Fruit fly (Drosophila melanogaster) whole organism, embryonic: ENCODE data around the gene CycG.
A peak's percentile ranks its signal among the peaks of the same experiment; 100 is the strongest.

Source experiments
- B-H2 ChIP-seq: fragments of 200-800 bp; sonication (Bioruptor generic); optimal IDR thresholded peaks from 2 replicates; lab custom pipeline; 2018; ENCODE audit warnings: missing biosample characterization, mild to moderate bottlenecking, missing genetic modification characterization
- CG1024 ChIP-seq: fragments of 200-800 bp; sonication (Bioruptor generic); IDR thresholded peaks from 2 replicates; pipeline ENCODE4 v1.3.6; 2022; ENCODE audit warnings: missing biosample characterization, missing genetic modification characterization
- CG10431 ChIP-seq: fragments of 200-800 bp; sonication (Bioruptor generic); optimal IDR thresholded peaks from 3 replicates; lab custom pipeline; 2018; ENCODE audit warnings: missing biosample characterization, mild to moderate bottlenecking, missing genetic modification characterization
- CG10654 ChIP-seq: fragments of 200-800 bp; sonication (Bioruptor generic); optimal IDR thresholded peaks from 2 replicates; lab custom pipeline; 2016; ENCODE audit warnings: missing biosample characterization, missing genetic modification characterization
- CG10959 ChIP-seq: fragments of 200-800 bp; sonication (Bioruptor generic); IDR thresholded peaks from 2 replicates; pipeline ENCODE4 v1.3.6; 2022; ENCODE audit warnings: missing biosample characterization, missing genetic modification characterization
- CG11247 ChIP-seq: fragments of 200-800 bp; sonication (Bioruptor generic); IDR thresholded peaks from 2 replicates; pipeline ENCODE4 v1.3.6; 2022; ENCODE audit warnings: missing biosample characterization, missing genetic modification characterization
- CG11695 ChIP-seq: fragments of 200-800 bp; sonication (Bioruptor generic); IDR thresholded peaks from 3 replicates; pipeline ENCODE4 v1.3.6; 2022; ENCODE audit warnings: missing biosample characterization, missing genetic modification characterization
- CG14050 ChIP-seq: fragments of 200-800 bp; sonication (Bioruptor generic); IDR thresholded peaks from 3 replicates; pipeline ENCODE4 v1.3.6; 2022; ENCODE audit warnings: missing biosample characterization, missing genetic modification characterization
- CG14965 ChIP-seq: fragments of 200-800 bp; sonication (Bioruptor generic); optimal IDR thresholded peaks from 2 replicates; lab custom pipeline; 2016; ENCODE audit warnings: missing biosample characterization, missing genetic modification characterization, borderline replicate concordance
- CG15514 ChIP-seq: fragments of 200-800 bp; sonication (Bioruptor generic); optimal IDR thresholded peaks from 3 replicates; lab custom pipeline; 2017; ENCODE audit warnings: missing biosample characterization, missing genetic modification characterization, mild to moderate bottlenecking, moderate library complexity, missing genetic modification reagents
- CG1792 ChIP-seq: fragments of 200-800 bp; sonication (Bioruptor generic); optimal IDR thresholded peaks from 2 replicates; lab custom pipeline; 2016; ENCODE audit warnings: missing biosample characterization, missing genetic modification characterization
- CG2129 ChIP-seq: fragments of 200-800 bp; sonication (Bioruptor generic); IDR thresholded peaks from 2 replicates; pipeline ENCODE4 v1.3.6; 2022; ENCODE audit warnings: missing biosample characterization, missing genetic modification characterization; ENCODE audit not compliant: partially characterized antibody
- CG33213 ChIP-seq: fragments of 200-800 bp; sonication (Bioruptor generic); optimal IDR thresholded peaks from 3 replicates; lab custom pipeline; 2016; ENCODE audit warnings: missing biosample characterization, missing genetic modification characterization
- CG34422 ChIP-seq: fragments of 200-800 bp; sonication (Bioruptor generic); IDR thresholded peaks from 3 replicates; pipeline ENCODE4 v1.3.6; 2022; ENCODE audit warnings: missing biosample characterization, missing genetic modification characterization
- CG6854 ChIP-seq: fragments of 200-800 bp; sonication (Bioruptor generic); optimal IDR thresholded peaks from 3 replicates; lab custom pipeline; 2017; ENCODE audit warnings: missing biosample characterization, mild to moderate bottlenecking, missing genetic modification characterization
- CG7745 ChIP-seq: fragments of 200-800 bp; sonication (Bioruptor generic); optimal IDR thresholded peaks from 2 replicates; lab custom pipeline; 2018; ENCODE audit warnings: missing biosample characterization, mild to moderate bottlenecking, missing genetic modification characterization, moderate library complexity
- CG9817 ChIP-seq: fragments of 200-800 bp; sonication (Bioruptor generic); optimal IDR thresholded peaks from 2 replicates; lab custom pipeline; 2018; ENCODE audit warnings: missing biosample characterization, mild to moderate bottlenecking, missing genetic modification characterization, moderate library complexity
- CTCF ChIP-seq: fragments of 200-800 bp; sonication (Bioruptor generic); optimal IDR thresholded peaks from 2 replicates; lab custom pipeline; 2017; ENCODE audit warnings: missing biosample characterization, mild to moderate bottlenecking, missing genetic modification characterization, moderate library complexity
- Fer1 ChIP-seq: fragments of 200-800 bp; sonication (Bioruptor generic); optimal IDR thresholded peaks from 2 replicates; lab custom pipeline; 2017; ENCODE audit warnings: missing biosample characterization, mild to moderate bottlenecking, missing genetic modification characterization
- H2.0 ChIP-seq: fragments of 200-800 bp; sonication (Bioruptor generic); IDR thresholded peaks from 2 replicates; pipeline ENCODE4 v1.3.6; 2022; ENCODE audit warnings: missing biosample characterization, missing genetic modification characterization
- HLH3B ChIP-seq: fragments of 200-800 bp; sonication (Bioruptor generic); IDR thresholded peaks from 2 replicates; pipeline ENCODE4 v1.3.6; 2022; ENCODE audit warnings: missing biosample characterization, missing genetic modification characterization
- HLHmδ ChIP-seq: fragments of 200-800 bp; sonication (Bioruptor generic); optimal IDR thresholded peaks from 2 replicates; lab custom pipeline; 2018; ENCODE audit warnings: missing biosample characterization, mild to moderate bottlenecking, missing genetic modification characterization, moderate library complexity
- Hr78 ChIP-seq, 2 experiments: fragments of 200-800 bp in 1 of 2; fragments of >200 bp in 1 of 2; sonication (Bioruptor generic) in 1 of 2; optimal IDR thresholded peaks; 2 replicates each; lab custom pipeline; 2017 to 2019; ENCODE audit warnings: missing biosample characterization in 2 of 2, missing genetic modification characterization in 2 of 2, mild to moderate bottlenecking in 1 of 2, moderate library complexity in 1 of 2
- NK7.1 ChIP-seq: fragments of 200-800 bp; sonication (Bioruptor generic); optimal IDR thresholded peaks from 3 replicates; lab custom pipeline; 2016; ENCODE audit warnings: missing biosample characterization, missing genetic modification characterization
- NfI ChIP-seq: fragments of 200-800 bp; sonication (Bioruptor generic); optimal IDR thresholded peaks from 3 replicates; lab custom pipeline; 2018; ENCODE audit warnings: missing biosample characterization, mild to moderate bottlenecking, missing genetic modification characterization, moderate library complexity
- Opbp ChIP-seq: fragments of 200-800 bp; sonication (Bioruptor generic); IDR thresholded peaks from 3 replicates; pipeline ENCODE4 v1.3.6; 2022; ENCODE audit warnings: missing biosample characterization, missing genetic modification characterization; ENCODE audit not compliant: partially characterized antibody
- Optix ChIP-seq: fragments of 200-800 bp; sonication (Bioruptor generic); IDR thresholded peaks from 3 replicates; pipeline ENCODE4 v1.3.6; 2022; ENCODE audit warnings: missing biosample characterization, missing genetic modification characterization
- Sry-δ ChIP-seq: fragments of 200-800 bp; sonication (Bioruptor generic); optimal IDR thresholded peaks from 2 replicates; lab custom pipeline; 2016; ENCODE audit warnings: missing biosample characterization, missing genetic modification characterization
- Tbp ChIP-seq: fragments of >200 bp; optimal IDR thresholded peaks from 2 replicates; lab custom pipeline; 2018; ENCODE audit warnings: missing biosample characterization, missing genetic modification characterization
- ap ChIP-seq: fragments of 200-800 bp; sonication (Bioruptor generic); IDR thresholded peaks from 2 replicates; pipeline ENCODE4 v1.3.6; 2022; ENCODE audit warnings: missing biosample characterization, missing genetic modification characterization
- bowl ChIP-seq: fragments of 200-800 bp; sonication (Bioruptor generic); IDR thresholded peaks from 2 replicates; pipeline ENCODE4 v1.3.6; 2022; ENCODE audit warnings: missing biosample characterization, missing genetic modification characterization
- cato ChIP-seq: fragments of 200-800 bp; sonication (Bioruptor generic); optimal IDR thresholded peaks from 2 replicates; lab custom pipeline; 2016; ENCODE audit warnings: missing biosample characterization, missing genetic modification characterization, borderline replicate concordance
- chinmo ChIP-seq: fragments of 200-800 bp; sonication (Bioruptor generic); IDR thresholded peaks from 4 replicates; pipeline ENCODE4 v1.3.6; 2022; ENCODE audit warnings: missing biosample characterization, missing genetic modification characterization; ENCODE audit not compliant: partially characterized antibody
- chn ChIP-seq: fragments of 200-800 bp; sonication (Bioruptor generic); optimal IDR thresholded peaks from 2 replicates; lab custom pipeline; 2016; ENCODE audit warnings: missing biosample characterization, missing genetic modification characterization
- da ChIP-seq: fragments of 200-800 bp; sonication (Bioruptor generic); optimal IDR thresholded peaks from 2 replicates; lab custom pipeline; 2016; ENCODE audit warnings: missing biosample characterization, missing genetic modification characterization
- ems ChIP-seq: fragments of 200-800 bp; sonication (Bioruptor generic); optimal IDR thresholded peaks from 3 replicates; lab custom pipeline; 2016; ENCODE audit warnings: missing biosample characterization, missing genetic modification characterization
- gcm2 ChIP-seq: fragments of 200-800 bp; sonication (Bioruptor generic); optimal IDR thresholded peaks from 2 replicates; lab custom pipeline; 2016; ENCODE audit warnings: missing biosample characterization, missing genetic modification characterization
- gsb ChIP-seq: fragments of 200-800 bp; sonication (Bioruptor generic); IDR thresholded peaks from 2 replicates; pipeline ENCODE4 v1.3.6; 2022; ENCODE audit warnings: missing biosample characterization, missing genetic modification characterization
- insv ChIP-seq, 2 experiments: fragments of 200-800 bp; sonication (Bioruptor generic); optimal IDR thresholded peaks; 3 replicates each; lab custom pipeline; 2016 to 2018; ENCODE audit warnings: missing biosample characterization in 2 of 2, missing genetic modification characterization in 2 of 2
- lilli ChIP-seq: fragments of 200-800 bp; sonication (Bioruptor generic); optimal IDR thresholded peaks from 3 replicates; lab custom pipeline; 2016; ENCODE audit warnings: missing biosample characterization, missing genetic modification characterization
- nom ChIP-seq: fragments of 200-800 bp; sonication (Bioruptor generic); optimal IDR thresholded peaks from 2 replicates; lab custom pipeline; 2017; ENCODE audit warnings: missing biosample characterization, missing genetic modification characterization, mild to moderate bottlenecking, moderate library complexity, missing genetic modification reagents
- onecut ChIP-seq: fragments of 200-800 bp; sonication (Bioruptor generic); IDR thresholded peaks from 2 replicates; pipeline ENCODE4 v1.3.6; 2022; ENCODE audit warnings: missing biosample characterization, missing genetic modification characterization
- pan ChIP-seq, 4 experiments: fragments of >200 bp in 3 of 4; fragments of 200-800 bp in 1 of 4; sonication (Bioruptor generic) in 1 of 4; optimal IDR thresholded peaks in 3 of 4; IDR thresholded peaks in 1 of 4; 2 replicates each; pipeline versions ENCODE4 v1.3.6 to Lab custom; 2017 to 2022; ENCODE audit warnings: missing biosample characterization in 2 of 4, missing genetic modification characterization in 2 of 4, mixed read lengths in 1 of 4
- sens ChIP-seq: fragments of 200-800 bp; sonication (Bioruptor generic); peaks from one replicate; lab custom pipeline; 2016; ENCODE audit warnings: missing biosample characterization, missing genetic modification characterization
- stc ChIP-seq: fragments of 200-800 bp; sonication (Bioruptor generic); IDR thresholded peaks from 2 replicates; pipeline ENCODE4 v1.3.6; 2022; ENCODE audit warnings: missing biosample characterization, missing genetic modification characterization
- tll ChIP-seq, 2 experiments: fragments of 200-800 bp in 1 of 2; fragments of >200 bp in 1 of 2; sonication (Bioruptor generic) in 1 of 2; optimal IDR thresholded peaks; 2 replicates each; lab custom pipeline; 2017 to 2019; ENCODE audit warnings: missing biosample characterization in 2 of 2, missing genetic modification characterization in 2 of 2, mild to moderate bottlenecking in 1 of 2, moderate library complexity in 1 of 2
- vfl ChIP-seq: fragments of 200-800 bp; sonication (Bioruptor generic); optimal IDR thresholded peaks from 2 replicates; lab custom pipeline; 2016; ENCODE audit warnings: missing biosample characterization, missing genetic modification characterization
- yki ChIP-seq: fragments of >200 bp; optimal IDR thresholded peaks from 3 replicates; lab custom pipeline; 2018
- z ChIP-seq: fragments of 200-800 bp; sonication (Bioruptor generic); IDR thresholded peaks from 3 replicates; pipeline ENCODE4 v1.3.6; 2022; ENCODE audit warnings: missing biosample characterization, missing genetic modification characterization

CycG gene

dm6 chr3R:31610639-31611594 lies 1.5 kb downstream of the CycG start, which contains the start of gene Med (continued):
- peak; percentile 43; the same call in 1 of the 2 replicates for TF ChIP-seq onecut (GFP tag; lab: Robert Waterston, UW)
- TF ChIP-seq ap (GFP tag; lab: Robert Waterston, UW), result no peak
- TF ChIP-seq da (GFP tag; lab: Kevin White, UChicago), result no peak
- no peak for TF ChIP-seq Tbp
- TF ChIP-seq ems, result no peak
- TF ChIP-seq vfl (GFP tag; lab: Kevin White, UChicago), result no peak
- TF ChIP-seq CG14050, result no peak
- no peak for TF ChIP-seq CG2129 (GFP tag; lab: Robert Waterston, UW)
- no peak for TF ChIP-seq chinmo
- TF ChIP-seq CG11247, result no peak
- TF ChIP-seq HLH3B (GFP tag; lab: Robert Waterston, UW), result no peak
- no peak for TF ChIP-seq CG9817 (tag; lab: Kevin White, UChicago)
- peak; percentile 85 for TF ChIP-seq sens (GFP tag; lab: Kevin White, UChicago)
- no peak for TF ChIP-seq H2.0 (GFP tag; lab: Robert Waterston, UW)
- no peak for TF ChIP-seq insv (GFP tag; optimal IDR thresholded peaks at IDR 0.05; lab: Kevin White, UChicago)
- TF ChIP-seq CG7745 (tag; lab: Kevin White, UChicago), result no peak
- TF ChIP-seq CG6854 (GFP tag; lab: Kevin White, UChicago), result no peak
- no peak for TF ChIP-seq HLHmδ (GFP tag; lab: Kevin White, UChicago)
- TF ChIP-seq CG10654, result no peak
- no peak for TF ChIP-seq CG34422 (GFP tag; lab: Robert Waterston, UW)
- peak; percentile 55 for TF ChIP-seq CG1792 (GFP tag; lab: Kevin White, UChicago)
- TF ChIP-seq chn (GFP tag; lab: Kevin White, UChicago), result no peak
- TF ChIP-seq CG15514, result peak; percentile 80
- no peak for TF ChIP-seq Optix (GFP tag; lab: Robert Waterston, UW)
- no peak for TF ChIP-seq NfI
- TF ChIP-seq CG33213, result peak; percentile 49
- TF ChIP-seq CG11695 (GFP tag; lab: Robert Waterston, UW), result no peak
- TF ChIP-seq stc, result no peak
- TF ChIP-seq NK7.1 (GFP tag; lab: Kevin White, UChicago), result no peak
- TF ChIP-seq B-H2 (GFP tag; lab: Kevin White, UChicago), result no peak
- TF ChIP-seq CG10959 (GFP tag; lab: Robert Waterston, UW), result no peak
- TF ChIP-seq gcm2, result no peak
- TF ChIP-seq tll (GFP tag; optimal IDR thresholded peaks at IDR 0.05; lab: Kevin White, UChicago), result no peak
- no peak for TF ChIP-seq CG14965
- TF ChIP-seq Fer1 (GFP tag; lab: Kevin White, UChicago), result no peak
- TF ChIP-seq CG10431 (GFP tag; lab: Kevin White, UChicago), result no peak
- TF ChIP-seq nom, result peak; percentile 50
- no peak for TF ChIP-seq lilli
- TF ChIP-seq gsb (GFP tag; lab: Robert Waterston, UW), result no peak
- no peak for TF ChIP-seq Opbp (GFP tag; lab: Robert Waterston, UW)
- no peak for TF ChIP-seq Hr78 (GFP tag; optimal IDR thresholded peaks at IDR 0.05; lab: Kevin White, UChicago)
- TF ChIP-seq yki (lab: Kevin White, UChicago), result no peak
- TF ChIP-seq CG1024, result no peak
- TF ChIP-seq Sry-δ (GFP tag; lab: Kevin White, UChicago), result peak; percentile 48
- TF ChIP-seq cato (GFP tag; lab: Kevin White, UChicago), result no peak
- no peak for TF ChIP-seq z (GFP tag; lab: Robert Waterston, UW)
- TF ChIP-seq CTCF, result peak; percentile 4
- TF ChIP-seq bowl, result no peak
- TF ChIP-seq pan (optimal IDR thresholded peaks at IDR 0.05; lab: Kevin White, UChicago), result no peak
- no peak for TF ChIP-seq pan (GFP tag; optimal IDR thresholded peaks at IDR 0.05 in 1 of 2, IDR thresholded peaks at IDR 0.05 in 1 of 2)
